Worm (Caenorhabditis elegans): ENCODE results near the gene ldh-1.

ldh-1 gene

ce11 chrII:11742320-11742719 is 18.3 kb downstream of the ldh-1 start:
- TF ChIP-seq unc-39 (tag; optimal IDR thresholded peaks at IDR 0.05) (no peak), pha-4 (tag; optimal IDR thresholded peaks at IDR 0.05) (no peak), bed-3 (GFP tag; optimal IDR thresholded peaks at IDR 0.05) (no peak), ces-1 (GFP tag; optimal IDR thresholded peaks at IDR 0.05) (peak; percentile 11), lsy-2 (tag; optimal IDR thresholded peaks at IDR 0.05) (no peak)

- TF ChIP-seq flh-1 (GFP tag; optimal IDR thresholded peaks at IDR 0.05) (peak; percentile 51), sem-2 (GFP tag; optimal IDR thresholded peaks at IDR 0.05) (no peak), nhr-76 (tag; optimal IDR thresholded peaks at IDR 0.05) (no peak), ham-2 (GFP tag; optimal IDR thresholded peaks at IDR 0.05) (no peak), sptf-1 (tag; optimal IDR thresholded peaks at IDR 0.05) (peak; percentile 82), mls-2 (tag; optimal IDR thresholded peaks at IDR 0.05) (peak; percentile 74), snpc-4 (tag; optimal IDR thresholded peaks at IDR 0.05) (no peak), nhr-12 (tag; optimal IDR thresholded peaks at IDR 0.05) (no peak), M03D4.4 (tag; optimal IDR thresholded peaks at IDR 0.05) (peak; percentile 43), cnd-1 (tag; optimal IDR thresholded peaks at IDR 0.05) (peak; percentile 39), drap-1 (GFP tag; optimal IDR thresholded peaks at IDR 0.05) (peak; percentile 22), ceh-83 (GFP tag; optimal IDR thresholded peaks at IDR 0.05) (peak; percentile 64), unc-62 (GFP tag; optimal IDR thresholded peaks at IDR 0.05) (peak; percentile 36), ztf-11 (tag; optimal IDR thresholded peaks at IDR 0.05) (peak; percentile 17), nhr-28 (tag; optimal IDR thresholded peaks at IDR 0.05) (no peak), nhr-237 (tag; optimal IDR thresholded peaks at IDR 0.05) (peak; percentile 33), pha-4 (tag; optimal IDR thresholded peaks at IDR 0.05) (no peak), blmp-1 (tag; optimal IDR thresholded peaks at IDR 0.05) (no peak), bed-3 (GFP tag; optimal IDR thresholded peaks at IDR 0.05) (peak; percentile 26), lin-13 (tag; optimal IDR thresholded peaks at IDR 0.05) (no peak), unc-39 (tag; optimal IDR thresholded peaks at IDR 0.05) (no peak), ces-1 (GFP tag; optimal IDR thresholded peaks at IDR 0.05) (peak; percentile 38), ceh-39 (tag; optimal IDR thresholded peaks at IDR 0.05) (no peak), unc-120 (tag; optimal IDR thresholded peaks at IDR 0.05; ENCODE audit: poor library complexity, severe bottlenecking) (peak; percentile 82), lsy-2 (tag; optimal IDR thresholded peaks at IDR 0.05) (peak; percentile 23), tbx-8 (GFP tag; optimal IDR thresholded peaks at IDR 0.05) (no peak), hlh-1 (tag; optimal IDR thresholded peaks at IDR 0.05) (no peak), lin-32 (GFP tag; optimal IDR thresholded peaks at IDR 0.05) (peak; percentile 27)
These were observed 22.8 kb downstream of the ldh-1 start for ce11 chrII:11746782-11747288.

ce11 chrII:11747889-11748288 is 23.9 kb downstream of the ldh-1 start:
- TF ChIP-seq nhr-2 (tag; optimal IDR thresholded peaks at IDR 0.05) (no peak), flh-1 (GFP tag; optimal IDR thresholded peaks at IDR 0.05) (no peak), drap-1 (GFP tag; optimal IDR thresholded peaks at IDR 0.05) (no peak), tbx-8 (GFP tag; optimal IDR thresholded peaks at IDR 0.05) (no peak), pha-4 (tag; optimal IDR thresholded peaks at IDR 0.05) (no peak), nhr-237 (tag; optimal IDR thresholded peaks at IDR 0.05) (no peak), sptf-1 (tag; optimal IDR thresholded peaks at IDR 0.05) (no peak), ham-2 (GFP tag; optimal IDR thresholded peaks at IDR 0.05) (no peak), sem-2 (GFP tag; optimal IDR thresholded peaks at IDR 0.05) (no peak), cnd-1 (tag; optimal IDR thresholded peaks at IDR 0.05) (no peak), lin-32 (GFP tag; optimal IDR thresholded peaks at IDR 0.05) (no peak), blmp-1 (tag; optimal IDR thresholded peaks at IDR 0.05) (no peak), mab-5 (tag; optimal IDR thresholded peaks at IDR 0.05) (no peak), elt-3 (tag; optimal IDR thresholded peaks at IDR 0.05) (no peak), nhr-76 (tag; optimal IDR thresholded peaks at IDR 0.05) (no peak), ceh-83 (GFP tag; optimal IDR thresholded peaks at IDR 0.05) (no peak), unc-120 (tag; optimal IDR thresholded peaks at IDR 0.05; ENCODE audit: poor library complexity, severe bottlenecking) (no peak), lsy-2 (tag; optimal IDR thresholded peaks at IDR 0.05) (peak; percentile 93), mep-1 (tag; optimal IDR thresholded peaks at IDR 0.05) (peak; percentile 10), hlh-1 (tag; optimal IDR thresholded peaks at IDR 0.05) (no peak), mls-2 (tag; optimal IDR thresholded peaks at IDR 0.05) (no peak), unc-39 (tag; optimal IDR thresholded peaks at IDR 0.05) (no peak), ceh-39 (tag; optimal IDR thresholded peaks at IDR 0.05) (no peak), ztf-11 (tag; optimal IDR thresholded peaks at IDR 0.05) (no peak), snpc-4 (tag; optimal IDR thresholded peaks at IDR 0.05) (no peak), nhr-28 (tag; optimal IDR thresholded peaks at IDR 0.05) (no peak), nhr-12 (tag; optimal IDR thresholded peaks at IDR 0.05) (no peak), bed-3 (GFP tag; optimal IDR thresholded peaks at IDR 0.05) (no peak), elt-1 (tag; optimal IDR thresholded peaks at IDR 0.05; ENCODE audit: borderline replicate concordance, insufficient read depth) (no peak), zip-8 (tag; optimal IDR thresholded peaks at IDR 0.05) (no peak), ceh-43 (GFP tag; optimal IDR thresholded peaks at IDR 0.05) (peak; percentile 17), unc-62 (GFP tag; optimal IDR thresholded peaks at IDR 0.05) (no peak), lin-13 (tag; optimal IDR thresholded peaks at IDR 0.05) (no peak), ces-1 (GFP tag; optimal IDR thresholded peaks at IDR 0.05) (peak; percentile 59)
